Comparison of ENCODE assay signal across 1 fruit fly cellular context in genomic region chrX:9885363-9885762, dm6.
TF ChIP-seq lines count a peak whose summit lies in the region.

No protein-coding gene starts in this region.

TF ChIP-seq in whole organism, embryonic, 481 proteins besides CTCF, POLR2A, EP300 and RAD21 (continued from another document):
- TF ChIP-seq CG14014 (GFP tag; IDR thresholded peaks at IDR 0.05; lab: Robert Waterston, UW): peak; percentile 22; the same call in 1 of the 2 replicates
- TF ChIP-seq abd-A (tag; optimal IDR thresholded peaks at IDR 0.05; lab: Kevin White, UChicago): no peak
- peak in 1 of 2 experiments; percentile 36 for TF ChIP-seq Pdp1 (GFP tag; optimal IDR thresholded peaks at IDR 0.05; lab: Kevin White, UChicago)
- no peak for TF ChIP-seq h (optimal IDR thresholded peaks at IDR 0.05; lab: Kevin White, UChicago)
- no peak for TF ChIP-seq CG10654 (GFP tag; optimal IDR thresholded peaks at IDR 0.05; lab: Kevin White, UChicago)
- peak; percentile 23 for TF ChIP-seq mirr (GFP tag; optimal IDR thresholded peaks at IDR 0.05; lab: Kevin White, UChicago)
- no peak for TF ChIP-seq Hmx (GFP tag; optimal IDR thresholded peaks at IDR 0.05; lab: Kevin White, UChicago)
- no peak for TF ChIP-seq Hr78 (GFP tag; optimal IDR thresholded peaks at IDR 0.05; lab: Kevin White, UChicago)
- no peak for TF ChIP-seq Sry-δ (GFP tag; optimal IDR thresholded peaks at IDR 0.05; lab: Kevin White, UChicago)
- peak; percentile 3 for TF ChIP-seq lab (GFP tag; optimal IDR thresholded peaks at IDR 0.05; lab: Kevin White, UChicago)
- no peak for TF ChIP-seq caup (GFP tag; optimal IDR thresholded peaks at IDR 0.05; lab: Kevin White, UChicago; ENCODE audit: severe bottlenecking)
- no peak for TF ChIP-seq CG8924 (tag; optimal IDR thresholded peaks at IDR 0.05; lab: Kevin White, UChicago)
- peak; percentile 79 for TF ChIP-seq CG13894 (tag; optimal IDR thresholded peaks at IDR 0.05; lab: Kevin White, UChicago)
- peak; percentile 5 for TF ChIP-seq CG10543 (GFP tag; optimal IDR thresholded peaks at IDR 0.05; lab: Kevin White, UChicago)
- TF ChIP-seq dimm (GFP tag; IDR thresholded peaks at IDR 0.05; lab: Robert Waterston, UW): no peak
- peak; percentile 3 for TF ChIP-seq CG2678 (tag; optimal IDR thresholded peaks at IDR 0.05; lab: Kevin White, UChicago)
TF ChIP-seq in whole organism, embryonic: peak in this region for 15.
